Worm (Caenorhabditis elegans) whole organism, L1 larva: ENCODE data around the gene unk-1.

Experiments
- F16B12.6 ChIP-seq: fragments of 150-350 bp; optimal IDR thresholded peaks from 2 replicates; lab custom pipeline; 2014; ENCODE audit warnings: missing biosample characterization, missing genetic modification characterization
- aha-1 ChIP-seq: fragments of 150-350 bp; optimal IDR thresholded peaks from 2 replicates; lab custom pipeline; 2014; ENCODE audit warnings: missing biosample characterization, missing genetic modification characterization
- alr-1 ChIP-seq: fragments of 200-800 bp; sonication (Bioruptor generic); optimal IDR thresholded peaks from 2 replicates; lab custom pipeline; 2018; ENCODE audit warnings: borderline replicate concordance, mild to moderate bottlenecking, missing genetic modification characterization, missing compliant biosample characterization
- aly-2 ChIP-seq: fragments of 150-350 bp; optimal IDR thresholded peaks from 2 replicates; lab custom pipeline; 2014; ENCODE audit warnings: missing biosample characterization, missing genetic modification characterization
- ceh-63 ChIP-seq: fragments of 200-800 bp; sonication (Bioruptor generic); optimal IDR thresholded peaks from 2 replicates; lab custom pipeline; 2018; ENCODE audit warnings: mild to moderate bottlenecking, missing genetic modification characterization, missing compliant biosample characterization
- ceh-8 ChIP-seq: fragments of 200-800 bp; sonication (Bioruptor generic); optimal IDR thresholded peaks from 2 replicates; lab custom pipeline; 2018; ENCODE audit warnings: mild to moderate bottlenecking, missing genetic modification characterization, moderate library complexity, missing compliant biosample characterization
- ceh-88 ChIP-seq: fragments of 200-800 bp; sonication (Bioruptor generic); IDR thresholded peaks from 2 replicates; pipeline ENCODE4 v1.3.6; 2022; ENCODE audit warnings: missing genetic modification characterization, missing compliant biosample characterization
- ces-1 ChIP-seq: fragments of 150-350 bp; optimal IDR thresholded peaks from 2 replicates; lab custom pipeline; 2014; ENCODE audit warnings: missing biosample characterization, missing genetic modification reagents, missing genetic modification characterization
- dpl-1 ChIP-seq, 3 experiments: fragments of 150-350 bp in 2 of 3; sonication (generic microtip) in 1 of 3; optimal IDR thresholded peaks; 2 replicates each; lab custom pipeline; 2014 to 2017; ENCODE audit warnings: missing biosample characterization in 3 of 3, missing genetic modification characterization in 3 of 3, missing genetic modification reagents in 3 of 3
- dsc-1 ChIP-seq: sonication (generic microtip); optimal IDR thresholded peaks from 2 replicates; lab custom pipeline; 2016; ENCODE audit warnings: mild to moderate bottlenecking, missing genetic modification characterization, missing compliant biosample characterization
- efl-3 ChIP-seq: fragments of 200-800 bp; sonication (Bioruptor generic); optimal IDR thresholded peaks from 2 replicates; lab custom pipeline; 2018; ENCODE audit warnings: mild to moderate bottlenecking, missing genetic modification characterization, missing compliant biosample characterization
- elt-3 ChIP-seq, 6 experiments: fragments of 150-350 bp in 1 of 6; sonication (generic microtip); optimal IDR thresholded peaks; 2 replicates each; lab custom pipeline; 2017 to 2018; ENCODE audit warnings: missing biosample characterization in 6 of 6, missing genetic modification characterization in 6 of 6, inconsistent platforms in 1 of 6
- ets-5 ChIP-seq: fragments of 200-800 bp; sonication (Bioruptor generic); IDR thresholded peaks from 2 replicates; pipeline ENCODE4 v1.3.6; 2022; ENCODE audit warnings: missing genetic modification characterization, missing compliant biosample characterization
- fos-1 ChIP-seq: fragments of 150-350 bp; optimal IDR thresholded peaks from 2 replicates; lab custom pipeline; 2014; ENCODE audit warnings: missing biosample characterization, missing genetic modification characterization
- grh-1 ChIP-seq: fragments of 200-800 bp; sonication (Bioruptor generic); IDR thresholded peaks from 2 replicates; pipeline ENCODE4 v1.3.6; 2022; ENCODE audit warnings: missing genetic modification reagents, missing genetic modification characterization, missing compliant biosample characterization
- hlh-17 ChIP-seq: fragments of 200-800 bp; sonication (Bioruptor generic); optimal IDR thresholded peaks from 2 replicates; lab custom pipeline; 2018; ENCODE audit warnings: missing genetic modification characterization, mild to moderate bottlenecking, missing compliant biosample characterization, moderate library complexity, borderline replicate concordance
- hlh-4 ChIP-seq: sonication (generic microtip); optimal IDR thresholded peaks from 2 replicates; lab custom pipeline; 2016; ENCODE audit warnings: mild to moderate bottlenecking, missing genetic modification characterization, missing compliant biosample characterization
- lin-13 ChIP-seq: fragments of 150-350 bp; optimal IDR thresholded peaks from 2 replicates; lab custom pipeline; 2014; ENCODE audit warnings: missing biosample characterization, missing genetic modification reagents, missing genetic modification characterization
- lin-15B ChIP-seq: fragments of 150-350 bp; sonication (generic microtip); optimal IDR thresholded peaks from 3 replicates; lab custom pipeline; 2014; ENCODE audit warnings: missing biosample characterization, missing genetic modification characterization
- lin-35 ChIP-seq, 2 experiments: fragments of 150-350 bp; optimal IDR thresholded peaks; 2 replicates each; lab custom pipeline; 2014; ENCODE audit warnings: missing biosample characterization in 2 of 2, missing genetic modification characterization in 2 of 2, missing genetic modification reagents in 2 of 2
- lir-3 ChIP-seq: sonication (generic microtip); optimal IDR thresholded peaks from 2 replicates; lab custom pipeline; 2016; ENCODE audit warnings: mild to moderate bottlenecking, missing genetic modification characterization, moderate library complexity, missing compliant biosample characterization; ENCODE audit not compliant: poor library complexity
- mef-2 ChIP-seq: fragments of 150-350 bp; optimal IDR thresholded peaks from 2 replicates; lab custom pipeline; 2014; ENCODE audit warnings: missing biosample characterization, missing genetic modification characterization
- nhr-19 ChIP-seq: fragments of 200-800 bp; sonication (Bioruptor generic); conservative IDR thresholded peaks from 2 replicates; pipeline ENCODE4 v1.3.6; 2022; ENCODE audit warnings: missing genetic modification characterization, missing compliant biosample characterization
- nhr-20 ChIP-seq: sonication (generic microtip); optimal IDR thresholded peaks from 2 replicates; lab custom pipeline; 2016; ENCODE audit warnings: mild to moderate bottlenecking, missing genetic modification characterization, missing compliant biosample characterization
- nhr-28 ChIP-seq: fragments of 150-350 bp; optimal IDR thresholded peaks from 2 replicates; lab custom pipeline; 2014; ENCODE audit warnings: missing biosample characterization, missing genetic modification characterization
- nhr-47 ChIP-seq: sonication (generic microtip); optimal IDR thresholded peaks from 2 replicates; lab custom pipeline; 2016; ENCODE audit warnings: mild to moderate bottlenecking, missing genetic modification characterization, moderate library complexity, missing compliant biosample characterization
- nhr-77 ChIP-seq: fragments of 150-350 bp; optimal IDR thresholded peaks from 2 replicates; lab custom pipeline; 2014; ENCODE audit warnings: missing biosample characterization, missing genetic modification characterization
- pag-3 ChIP-seq: sonication (generic microtip); optimal IDR thresholded peaks from 2 replicates; lab custom pipeline; 2017; ENCODE audit warnings: missing genetic modification characterization, mild to moderate bottlenecking, missing compliant biosample characterization, antibody characterized with exemption, borderline replicate concordance; ENCODE audit not compliant: insufficient read depth
- rnt-1 ChIP-seq: sonication (generic microtip); optimal IDR thresholded peaks from 2 replicates; lab custom pipeline; 2016; ENCODE audit warnings: mild to moderate bottlenecking, missing genetic modification characterization, moderate library complexity, missing compliant biosample characterization
- skn-1 ChIP-seq: fragments of 150-350 bp; optimal IDR thresholded peaks from 2 replicates; lab custom pipeline; 2014; ENCODE audit warnings: missing biosample characterization, missing genetic modification characterization
- snpc-4 ChIP-seq: fragments of 150-350 bp; optimal IDR thresholded peaks from 2 replicates; lab custom pipeline; 2014; ENCODE audit warnings: missing biosample characterization, missing genetic modification characterization
- snu-23 ChIP-seq: sonication (generic microtip); optimal IDR thresholded peaks from 2 replicates; lab custom pipeline; 2016; ENCODE audit warnings: missing genetic modification characterization, missing compliant biosample characterization
- swsn-7 ChIP-seq: sonication (generic microtip); optimal IDR thresholded peaks from 2 replicates; lab custom pipeline; 2016; ENCODE audit warnings: missing genetic modification characterization, missing compliant biosample characterization
- tlp-1 ChIP-seq: fragments of 150-350 bp; optimal IDR thresholded peaks from 2 replicates; lab custom pipeline; 2014; ENCODE audit warnings: missing biosample characterization, missing genetic modification characterization
- unc-130 ChIP-seq: fragments of 150-350 bp; optimal IDR thresholded peaks from 2 replicates; lab custom pipeline; 2017; ENCODE audit warnings: missing biosample characterization, missing genetic modification characterization, inconsistent platforms
- unc-62 ChIP-seq: fragments of 150-350 bp; optimal IDR thresholded peaks from 2 replicates; lab custom pipeline; 2014; ENCODE audit warnings: missing biosample characterization, missing genetic modification reagents, missing genetic modification characterization
- unc-86 ChIP-seq: sonication (generic microtip); optimal IDR thresholded peaks from 2 replicates; lab custom pipeline; 2016; ENCODE audit warnings: missing genetic modification characterization, missing compliant biosample characterization
- unc-98 ChIP-seq: fragments of 200-800 bp; sonication (Bioruptor generic); IDR thresholded peaks from 2 replicates; pipeline ENCODE4 v1.3.6; 2022; ENCODE audit warnings: missing genetic modification characterization, missing compliant biosample characterization
- vab-15 ChIP-seq: sonication (generic microtip); optimal IDR thresholded peaks from 2 replicates; lab custom pipeline; 2017; ENCODE audit warnings: missing genotype, mild to moderate bottlenecking, missing genetic modification characterization, missing compliant biosample characterization
- xbp-1 ChIP-seq: sonication (generic microtip); optimal IDR thresholded peaks from 2 replicates; lab custom pipeline; 2016; ENCODE audit warnings: missing genetic modification characterization, missing compliant biosample characterization
- zag-1 ChIP-seq: fragments of 150-350 bp; optimal IDR thresholded peaks from 2 replicates; lab custom pipeline; 2014; ENCODE audit warnings: missing biosample characterization, missing genetic modification characterization
- zip-4 ChIP-seq: fragments of 200-800 bp; sonication (Bioruptor generic); optimal IDR thresholded peaks from 2 replicates; lab custom pipeline; 2018; ENCODE audit warnings: mild to moderate bottlenecking, missing genetic modification characterization, moderate library complexity, missing compliant biosample characterization
- ztf-11 ChIP-seq, 2 experiments: sonication (generic microtip); optimal IDR thresholded peaks; 2 replicates each; lab custom pipeline; 2016 to 2017; ENCODE audit warnings: missing genetic modification characterization in 2 of 2, missing biosample characterization in 1 of 2, missing compliant biosample characterization in 1 of 2
- ztf-4 ChIP-seq: fragments of 150-350 bp; optimal IDR thresholded peaks from 2 replicates; lab custom pipeline; 2014; ENCODE audit warnings: missing biosample characterization, missing genetic modification characterization

unk-1 gene

ce11 chrX:8026709-8027108, 11.9 kb downstream of the unk-1 start (continued):
- TF ChIP-seq mef-2 (no peak), rnt-1 (tag; lab: Kevin White, UChicago) (peak; percentile 27), ceh-8 (GFP tag; lab: Kevin White, UChicago) (no peak), ceh-88 (no peak), nhr-77 (tag; lab: Kevin White, UChicago) (no peak), dpl-1 (GFP tag; optimal IDR thresholded peaks at IDR 0.05; lab: Kevin White, UChicago) (peak in 1 of 3 experiments; percentile 11), pag-3 (tag; lab: Kevin White, UChicago) (peak; percentile 4), unc-62 (GFP tag; lab: Kevin White, UChicago) (no peak), nhr-20 (tag; lab: Kevin White, UChicago) (peak; percentile 64), fos-1 (tag; lab: Kevin White, UChicago) (no peak), lin-13 (GFP tag; lab: Kevin White, UChicago) (no peak), grh-1 (GFP tag; lab: Robert Waterston, UW) (no peak), zip-4 (GFP tag; lab: Kevin White, UChicago) (no peak), unc-130 (tag; lab: Kevin White, UChicago) (no peak), F16B12.6 (tag; lab: Kevin White, UChicago) (no peak), hlh-4 (tag; lab: Kevin White, UChicago) (no peak), efl-3 (no peak), lin-35 (GFP tag; optimal IDR thresholded peaks at IDR 0.05; lab: Kevin White, UChicago) (peak in 1 of 2 experiments; percentile 68), aly-2 (no peak), aha-1 (tag; lab: Kevin White, UChicago) (no peak), alr-1 (no peak), xbp-1 (tag; lab: Kevin White, UChicago) (no peak), tlp-1 (tag; lab: Kevin White, UChicago) (no peak), snpc-4 (no peak), unc-86 (no peak), zag-1 (tag; lab: Kevin White, UChicago) (no peak), ztf-4 (tag; lab: Kevin White, UChicago) (no peak), ces-1 (no peak), hlh-17 (GFP tag; lab: Kevin White, UChicago) (no peak), dsc-1 (no peak), lir-3 (tag; lab: Kevin White, UChicago) (no peak), nhr-47 (tag; lab: Kevin White, UChicago) (no peak), ztf-11 (tag; optimal IDR thresholded peaks at IDR 0.05; lab: Kevin White, UChicago) (no peak), vab-15 (tag; lab: Kevin White, UChicago) (no peak), ceh-63 (GFP tag; lab: Kevin White, UChicago) (no peak), lin-15B (tag; lab: Kevin White, UChicago) (no peak), skn-1 (tag; lab: Kevin White, UChicago) (no peak), nhr-19 (GFP tag; lab: Robert Waterston, UW) (peak; percentile 44), ets-5 (no peak), nhr-28 (no peak), elt-3 (tag; optimal IDR thresholded peaks at IDR 0.05; lab: Kevin White, UChicago) (no peak), snu-23 (GFP tag; lab: Kevin White, UChicago) (peak; percentile 67), unc-98 (GFP tag; lab: Robert Waterston, UW) (no peak), swsn-7 (tag; lab: Kevin White, UChicago) (no peak)
